Fruit fly (Drosophila melanogaster) whole organism, embryonic: Measurements from ENCODE around the gene CG4577.

ENCODE experiments used
- ATbp ChIP-seq: fragments of 200-800 bp; sonication (Bioruptor generic); optimal IDR thresholded peaks from 2 replicates; lab custom pipeline; 2017; ENCODE audit warnings: missing biosample characterization, mild to moderate bottlenecking, missing genetic modification characterization, missing genetic modification reagents
- Blimp-1 ChIP-seq: fragments of 200-800 bp; sonication (Bioruptor generic); optimal IDR thresholded peaks from 3 replicates; lab custom pipeline; 2018; ENCODE audit warnings: missing biosample characterization, missing genetic modification characterization, mild to moderate bottlenecking, moderate library complexity, missing genetic modification reagents
- BtbVII ChIP-seq: fragments of 200-800 bp; sonication (Bioruptor generic); optimal IDR thresholded peaks from 3 replicates; lab custom pipeline; 2017; ENCODE audit warnings: missing biosample characterization, mild to moderate bottlenecking, missing genetic modification characterization
- CG10209 ChIP-seq: fragments of 200-800 bp; sonication (Bioruptor generic); optimal IDR thresholded peaks from 3 replicates; lab custom pipeline; 2017; ENCODE audit warnings: missing biosample characterization, mild to moderate bottlenecking, missing genetic modification characterization, missing genetic modification reagents
- CG10431 ChIP-seq: fragments of 200-800 bp; sonication (Bioruptor generic); optimal IDR thresholded peaks from 3 replicates; lab custom pipeline; 2018; ENCODE audit warnings: missing biosample characterization, mild to moderate bottlenecking, missing genetic modification characterization
- CG10543 ChIP-seq: fragments of 200-800 bp; sonication (Bioruptor generic); optimal IDR thresholded peaks from 3 replicates; lab custom pipeline; 2017; ENCODE audit warnings: missing biosample characterization, mild to moderate bottlenecking, missing genetic modification characterization, moderate library complexity
- CG11504 ChIP-seq: fragments of 200-800 bp; sonication (Bioruptor generic); optimal IDR thresholded peaks from 3 replicates; lab custom pipeline; 2019; ENCODE audit warnings: missing biosample characterization, mild to moderate bottlenecking, missing genetic modification characterization, moderate library complexity
- CG11723 ChIP-seq: fragments of 200-800 bp; sonication (Bioruptor generic); optimal IDR thresholded peaks from 2 replicates; lab custom pipeline; 2017; ENCODE audit warnings: missing biosample characterization, mild to moderate bottlenecking, missing genetic modification characterization
- CG1233 ChIP-seq: fragments of 200-800 bp; sonication (Bioruptor generic); optimal IDR thresholded peaks from 4 replicates; lab custom pipeline; 2018; ENCODE audit warnings: missing biosample characterization, mild to moderate bottlenecking, missing genetic modification characterization
- CG12769 ChIP-seq: fragments of 200-800 bp; sonication (Bioruptor generic); optimal IDR thresholded peaks from 2 replicates; lab custom pipeline; 2019; ENCODE audit warnings: missing biosample characterization, mild to moderate bottlenecking, missing genetic modification characterization, moderate library complexity
- CG12942 ChIP-seq: fragments of 200-800 bp; sonication (Bioruptor generic); optimal IDR thresholded peaks from 3 replicates; lab custom pipeline; 2016; ENCODE audit warnings: missing biosample characterization, missing genetic modification characterization
- CG13123 ChIP-seq: fragments of 200-800 bp; sonication (Bioruptor generic); optimal IDR thresholded peaks from 2 replicates; lab custom pipeline; 2016; ENCODE audit warnings: missing biosample characterization, missing genetic modification characterization
- CG16863 ChIP-seq: fragments of 200-800 bp; sonication (Bioruptor generic); optimal IDR thresholded peaks from 3 replicates; lab custom pipeline; 2016; ENCODE audit warnings: missing biosample characterization, missing genetic modification characterization
- CG17359 ChIP-seq: fragments of 200-800 bp; sonication (Bioruptor generic); optimal IDR thresholded peaks from 3 replicates; lab custom pipeline; 2018; ENCODE audit warnings: missing biosample characterization, mild to moderate bottlenecking, missing genetic modification characterization, moderate library complexity
- CG18011 ChIP-seq: fragments of 200-800 bp; sonication (Bioruptor generic); optimal IDR thresholded peaks from 2 replicates; lab custom pipeline; 2017; ENCODE audit warnings: missing biosample characterization, missing genetic modification characterization, mild to moderate bottlenecking, moderate library complexity, missing genotype
- CG18262 ChIP-seq: fragments of 200-800 bp; optimal IDR thresholded peaks from 3 replicates; lab custom pipeline; 2019; ENCODE audit warnings: missing biosample characterization, mild to moderate bottlenecking, missing genetic modification characterization, moderate library complexity
- CG1832 ChIP-seq: fragments of 200-800 bp; sonication (Bioruptor generic); optimal IDR thresholded peaks from 2 replicates; lab custom pipeline; 2017; ENCODE audit warnings: missing biosample characterization, mild to moderate bottlenecking, missing genetic modification characterization, inconsistent platforms
- CG32772 ChIP-seq: fragments of 200-800 bp; sonication (Bioruptor generic); IDR thresholded peaks from 2 replicates; pipeline ENCODE4 v1.3.6; 2022; ENCODE audit warnings: missing biosample characterization, missing genetic modification characterization
- CG4424 ChIP-seq: fragments of 200-800 bp; sonication (Bioruptor generic); optimal IDR thresholded peaks from 3 replicates; lab custom pipeline; 2016; ENCODE audit warnings: missing biosample characterization, missing genetic modification characterization
- CG6254 ChIP-seq: fragments of 200-800 bp; sonication (Bioruptor generic); optimal IDR thresholded peaks from 3 replicates; lab custom pipeline; 2017; ENCODE audit warnings: mild to moderate bottlenecking, missing biosample characterization, missing genetic modification reagents, missing genetic modification characterization
- CG7556 ChIP-seq: fragments of 200-800 bp; sonication (Bioruptor generic); optimal IDR thresholded peaks from 2 replicates; lab custom pipeline; 2017; ENCODE audit warnings: missing biosample characterization, mild to moderate bottlenecking, missing genetic modification characterization
- CG8089 ChIP-seq: fragments of 200-800 bp; sonication (Bioruptor generic); optimal IDR thresholded peaks from 3 replicates; lab custom pipeline; 2016; ENCODE audit warnings: missing biosample characterization, missing genetic modification characterization
- CG8290 ChIP-seq, 3 experiments: fragments of 200-800 bp; sonication (Bioruptor generic); optimal IDR thresholded peaks; 2 replicates each; lab custom pipeline; 2016 to 2019; ENCODE audit warnings: missing biosample characterization in 3 of 3, missing genetic modification characterization in 3 of 3, mild to moderate bottlenecking in 2 of 3, moderate library complexity in 1 of 3
- CG8359 ChIP-seq: fragments of 200-800 bp; sonication (Bioruptor generic); optimal IDR thresholded peaks from 2 replicates; lab custom pipeline; 2017; ENCODE audit warnings: missing biosample characterization, mild to moderate bottlenecking, missing genetic modification characterization, borderline replicate concordance
- CG8924 ChIP-seq: fragments of 200-800 bp; optimal IDR thresholded peaks from 3 replicates; lab custom pipeline; 2019; ENCODE audit warnings: missing biosample characterization, mild to moderate bottlenecking, missing genetic modification characterization, moderate library complexity
- CG9727 ChIP-seq: fragments of 200-800 bp; sonication (Bioruptor generic); optimal IDR thresholded peaks from 3 replicates; lab custom pipeline; 2017; ENCODE audit warnings: missing biosample characterization, mild to moderate bottlenecking, missing genetic modification characterization
- CoRest ChIP-seq: fragments of 200-800 bp; sonication (Bioruptor generic); optimal IDR thresholded peaks from 3 replicates; lab custom pipeline; 2018; ENCODE audit warnings: missing biosample characterization, mild to moderate bottlenecking, missing genetic modification characterization, moderate library complexity
- Dbx ChIP-seq: fragments of 200-800 bp; sonication (Bioruptor generic); IDR thresholded peaks from 3 replicates; pipeline ENCODE4 v1.3.6; 2022; ENCODE audit warnings: missing biosample characterization, missing genetic modification characterization
- H2.0 ChIP-seq: fragments of 200-800 bp; sonication (Bioruptor generic); IDR thresholded peaks from 2 replicates; pipeline ENCODE4 v1.3.6; 2022; ENCODE audit warnings: missing biosample characterization, missing genetic modification characterization
- Hr3 ChIP-seq: fragments of 200-800 bp; sonication (Bioruptor generic); optimal IDR thresholded peaks from 3 replicates; lab custom pipeline; 2016; ENCODE audit warnings: missing biosample characterization, missing genetic modification characterization
- MTF-1 ChIP-seq: fragments of 200-800 bp; sonication (Bioruptor generic); optimal IDR thresholded peaks from 2 replicates; lab custom pipeline; 2018; ENCODE audit warnings: missing biosample characterization, mild to moderate bottlenecking, missing genetic modification characterization, borderline replicate concordance
- Neu2 ChIP-seq: fragments of 200-800 bp; sonication (Bioruptor generic); optimal IDR thresholded peaks from 3 replicates; lab custom pipeline; 2016; ENCODE audit warnings: missing biosample characterization, missing genetic modification characterization, borderline replicate concordance
- Sox100B ChIP-seq: fragments of 200-800 bp; sonication (Bioruptor generic); optimal IDR thresholded peaks from 3 replicates; lab custom pipeline; 2018; ENCODE audit warnings: missing biosample characterization, mild to moderate bottlenecking, missing genetic modification characterization
- Xrp1 ChIP-seq: fragments of 200-800 bp; sonication (Bioruptor generic); IDR thresholded peaks from 2 replicates; pipeline ENCODE4 v1.3.6; 2022; ENCODE audit warnings: missing biosample characterization, missing genetic modification characterization
- YL-1 ChIP-seq: fragments of 200-800 bp; sonication (Bioruptor generic); optimal IDR thresholded peaks from 3 replicates; lab custom pipeline; 2017; ENCODE audit warnings: missing biosample characterization, mild to moderate bottlenecking, missing genetic modification characterization
- ap ChIP-seq: fragments of 200-800 bp; sonication (Bioruptor generic); IDR thresholded peaks from 2 replicates; pipeline ENCODE4 v1.3.6; 2022; ENCODE audit warnings: missing biosample characterization, missing genetic modification characterization
- ara ChIP-seq: fragments of 200-800 bp; sonication (Bioruptor generic); IDR thresholded peaks from 2 replicates; pipeline ENCODE4 v1.3.6; 2022; ENCODE audit warnings: missing biosample characterization, missing genetic modification characterization
- chif ChIP-seq, 2 experiments: fragments of 200-800 bp; sonication (Bioruptor generic); optimal IDR thresholded peaks; 3 replicates each; lab custom pipeline; 2016; ENCODE audit warnings: missing biosample characterization in 2 of 2, missing genetic modification characterization in 2 of 2
- corto ChIP-seq: fragments of 200-800 bp; sonication (Bioruptor generic); optimal IDR thresholded peaks from 2 replicates; lab custom pipeline; 2016; ENCODE audit warnings: missing biosample characterization, mild to moderate bottlenecking, missing genetic modification characterization, moderate library complexity
- dpn ChIP-seq, 2 experiments: fragments of 200-800 bp; sonication (Bioruptor generic); optimal IDR thresholded peaks; 3 replicates each; lab custom pipeline; 2016; ENCODE audit warnings: missing biosample characterization in 2 of 2, missing genetic modification characterization in 2 of 2
- ewg ChIP-seq: fragments of 200-800 bp; sonication (Bioruptor generic); optimal IDR thresholded peaks from 3 replicates; lab custom pipeline; 2017; ENCODE audit warnings: mild to moderate bottlenecking, missing biosample characterization, missing genetic modification reagents, missing genetic modification characterization
- lab ChIP-seq: fragments of 200-800 bp; sonication (Bioruptor generic); optimal IDR thresholded peaks from 3 replicates; lab custom pipeline; 2017; ENCODE audit warnings: missing biosample characterization, missing genetic modification characterization, mild to moderate bottlenecking, moderate library complexity, missing genetic modification reagents
- peb ChIP-seq: fragments of 200-800 bp; sonication (Bioruptor generic); IDR thresholded peaks from 2 replicates; pipeline ENCODE4 v1.3.6; 2022; ENCODE audit warnings: missing biosample characterization, missing genetic modification characterization
- sens ChIP-seq: fragments of 200-800 bp; sonication (Bioruptor generic); peaks from one replicate; lab custom pipeline; 2016; ENCODE audit warnings: missing biosample characterization, missing genetic modification characterization
- sob ChIP-seq: fragments of 200-800 bp; sonication (Bioruptor generic); IDR thresholded peaks from 2 replicates; pipeline ENCODE4 v1.3.6; 2022; ENCODE audit warnings: missing biosample characterization, missing genetic modification characterization
- stwl ChIP-seq: fragments of 200-800 bp; sonication (Bioruptor generic); optimal IDR thresholded peaks from 3 replicates; lab custom pipeline; 2018; ENCODE audit warnings: missing biosample characterization, mild to moderate bottlenecking, missing genetic modification characterization, moderate library complexity
- vvl ChIP-seq: fragments of 200-800 bp; sonication (Bioruptor generic); IDR thresholded peaks from 2 replicates; pipeline ENCODE4 v1.3.6; 2022; ENCODE audit warnings: missing biosample characterization, missing genetic modification characterization
- zfh1 ChIP-seq: fragments of 200-800 bp; sonication (Bioruptor generic); IDR thresholded peaks from 3 replicates; pipeline ENCODE4 v1.3.6; 2022; ENCODE audit warnings: missing biosample characterization, missing genetic modification characterization

The CG4577 gene

DNA sequence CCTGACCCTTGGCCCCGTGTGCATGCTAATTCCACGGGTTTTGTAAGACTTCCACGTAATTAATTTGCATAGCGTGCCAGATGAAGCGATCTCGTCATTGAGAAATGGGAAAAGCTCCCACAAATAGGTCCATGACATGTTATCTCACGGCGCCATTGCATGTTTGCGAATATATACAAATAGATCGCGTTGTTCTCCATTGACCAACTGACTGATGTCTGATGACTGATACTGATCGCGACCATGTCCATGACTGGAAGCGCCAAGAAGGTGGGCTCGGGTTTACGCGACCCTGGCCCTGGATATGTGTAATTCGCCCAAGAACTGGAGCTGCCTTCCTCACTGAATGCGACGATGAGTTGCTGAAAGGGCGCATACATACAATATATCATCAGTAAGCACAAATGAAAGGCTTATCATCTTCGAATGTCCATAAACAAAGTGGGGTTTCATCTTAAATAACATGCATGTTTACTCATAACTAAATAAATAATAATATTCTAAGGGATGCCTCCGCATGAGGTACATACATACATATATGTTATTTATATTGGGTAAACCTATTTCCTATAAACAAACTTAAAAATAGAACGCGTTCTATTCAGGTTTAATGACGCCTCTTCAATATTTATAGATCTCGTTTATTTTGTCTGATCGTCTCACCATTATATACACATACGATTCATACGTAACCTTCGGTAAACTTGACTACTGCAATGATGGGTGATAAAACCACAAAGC, 11.2 kb upstream of the CG4577 start:
- peak; percentile 33 for TF ChIP-seq CG10431 (GFP tag; lab: Kevin White, UChicago)
- TF ChIP-seq CG1233, result peak; percentile 45
- TF ChIP-seq corto, result no peak
- peak; percentile 48 for TF ChIP-seq CG8924 (tag; lab: Kevin White, UChicago)
- TF ChIP-seq CG10543 (GFP tag; lab: Kevin White, UChicago), result peak; percentile 46
- no peak for TF ChIP-seq Dbx
- peak; percentile 66 for TF ChIP-seq MTF-1 (GFP tag; lab: Kevin White, UChicago)
- TF ChIP-seq chif (GFP tag; optimal IDR thresholded peaks at IDR 0.05; lab: Kevin White, UChicago), result no peak
- peak; percentile 28 for TF ChIP-seq CG11723 (GFP tag; lab: Kevin White, UChicago)
- no peak for TF ChIP-seq Neu2 (GFP tag; lab: Kevin White, UChicago)
- no peak for TF ChIP-seq dpn (GFP tag; optimal IDR thresholded peaks at IDR 0.05; lab: Kevin White, UChicago)
- no peak for TF ChIP-seq stwl
- TF ChIP-seq CG4424 (GFP tag; lab: Kevin White, UChicago), result peak; percentile 11
- peak; percentile 24 for TF ChIP-seq ewg (GFP tag; lab: Kevin White, UChicago)
- TF ChIP-seq CG13123 (GFP tag; lab: Kevin White, UChicago), result peak; percentile 18
- no peak for TF ChIP-seq CG1832 (GFP tag; lab: Kevin White, UChicago)
- TF ChIP-seq BtbVII (GFP tag; lab: Kevin White, UChicago), result peak; percentile 33
- TF ChIP-seq ATbp, result peak; percentile 86
- no peak for TF ChIP-seq CG16863 (GFP tag; lab: Kevin White, UChicago)
- TF ChIP-seq peb (GFP tag; lab: Robert Waterston, UW), result peak; percentile 30; the same call in 1 of the 2 replicates
- peak; percentile 15; the same call in 1 of the 2 replicates for TF ChIP-seq vvl (GFP tag; lab: Robert Waterston, UW)
- TF ChIP-seq Blimp-1 (GFP tag; lab: Kevin White, UChicago), result peak; percentile 77
- TF ChIP-seq Xrp1 (GFP tag; lab: Robert Waterston, UW), result peak; percentile 81
- peak; percentile 59; the same call in 1 of the 2 replicates for TF ChIP-seq ara
- peak; percentile 46; the same call in 1 of the 3 replicates for TF ChIP-seq zfh1
- TF ChIP-seq CG7556 (GFP tag; lab: Kevin White, UChicago), result peak; percentile 34
- TF ChIP-seq CG11504 (tag; lab: Kevin White, UChicago), result peak; percentile 67
- TF ChIP-seq CG8290 (GFP tag; optimal IDR thresholded peaks at IDR 0.05; lab: Kevin White, UChicago), result no peak
- peak in 1 of 2 experiments; percentile 53 for TF ChIP-seq CG8290 (tag; optimal IDR thresholded peaks at IDR 0.05; lab: Kevin White, UChicago)
- TF ChIP-seq CG8359 (GFP tag; lab: Kevin White, UChicago), result peak; percentile 59
- 0 out of 2 replicates have a peak, but pooled peaks have one; percentile 16 for TF ChIP-seq H2.0
- TF ChIP-seq CG10209 (GFP tag; lab: Kevin White, UChicago), result peak; percentile 55
- peak; percentile 34 for TF ChIP-seq CoRest
- TF ChIP-seq YL-1 (GFP tag; lab: Kevin White, UChicago), result peak; percentile 5
- TF ChIP-seq CG18262 (tag; lab: Kevin White, UChicago), result peak; percentile 68
- TF ChIP-seq CG6254 (GFP tag; lab: Kevin White, UChicago), result peak; percentile 61
- TF ChIP-seq CG17359, result peak; percentile 74
- peak; percentile 88 for TF ChIP-seq sens
- no peak for TF ChIP-seq CG12769 (tag; lab: Kevin White, UChicago)
- no peak for TF ChIP-seq CG18011 (GFP tag; lab: Kevin White, UChicago)
- TF ChIP-seq CG32772, result no peak
- no peak for TF ChIP-seq CG8089 (GFP tag; lab: Kevin White, UChicago)
- peak; percentile 74 for TF ChIP-seq CG9727 (GFP tag; lab: Kevin White, UChicago)
- no peak for TF ChIP-seq sob
- peak; percentile 1 for TF ChIP-seq CG12942 (GFP tag; lab: Kevin White, UChicago)
- no peak for TF ChIP-seq ap (GFP tag; lab: Robert Waterston, UW)
- no peak for TF ChIP-seq Hr3 (GFP tag; lab: Kevin White, UChicago)
- TF ChIP-seq lab, result peak; percentile 63
- peak; percentile 57 for TF ChIP-seq Sox100B (GFP tag; lab: Kevin White, UChicago)
